Worm (Caenorhabditis elegans) whole organism, L3 larva: Measurements from ENCODE around the gene ras-2.
"Not testable (repeated sequence)": the region's sequence is repeated elsewhere in the genome, so short reads cannot be mapped to it uniquely, and the experiment has no call there.

Experiments used
- R02D3.7 ChIP-seq: fragments of 150-350 bp; optimal IDR thresholded peaks from 2 replicates; lab custom pipeline; 2014; ENCODE audit warnings: missing biosample characterization, missing genetic modification characterization
- ama-1 ChIP-seq: fragments of 150-350 bp; optimal IDR thresholded peaks from 2 replicates; lab custom pipeline; 2018
- ceh-28 ChIP-seq: fragments of 150-350 bp; optimal IDR thresholded peaks from 2 replicates; lab custom pipeline; 2014; ENCODE audit warnings: missing biosample characterization, missing genetic modification reagents, missing genetic modification characterization
- ceh-82 ChIP-seq: fragments of 150-350 bp; optimal IDR thresholded peaks from 2 replicates; lab custom pipeline; 2014; ENCODE audit warnings: missing biosample characterization, missing genetic modification characterization
- ceh-9 ChIP-seq: sonication (generic microtip); optimal IDR thresholded peaks from 2 replicates; lab custom pipeline; 2018; ENCODE audit warnings: missing biosample characterization, missing genetic modification characterization
- daf-12 ChIP-seq: fragments of 150-350 bp; optimal IDR thresholded peaks from 2 replicates; lab custom pipeline; 2014; ENCODE audit warnings: missing biosample characterization, missing genetic modification reagents, missing genetic modification characterization
- egl-27 ChIP-seq: sonication (generic microtip); optimal IDR thresholded peaks from 4 replicates; lab custom pipeline; 2017; ENCODE audit warnings: missing biosample characterization, missing genetic modification reagents, missing genetic modification characterization
- egl-5 ChIP-seq: fragments of 150-350 bp; optimal IDR thresholded peaks from 2 replicates; lab custom pipeline; 2017; ENCODE audit warnings: missing biosample characterization, missing genetic modification reagents, missing genetic modification characterization, inconsistent platforms
- elt-2 ChIP-seq: sonication (generic microtip); optimal IDR thresholded peaks from 2 replicates; lab custom pipeline; 2016; ENCODE audit warnings: missing genetic modification reagents, mild to moderate bottlenecking, missing genetic modification characterization, missing compliant biosample characterization
- eor-1 ChIP-seq, 2 experiments: fragments of 150-350 bp; optimal IDR thresholded peaks; 2 replicates each; lab custom pipeline; 2014 to 2018; ENCODE audit warnings: missing biosample characterization in 2 of 2, missing genetic modification characterization in 2 of 2
- fkh-10 ChIP-seq: sonication (generic microtip); optimal IDR thresholded peaks from 2 replicates; lab custom pipeline; 2017; ENCODE audit warnings: missing biosample characterization, missing genetic modification reagents, missing genetic modification characterization
- fkh-2 ChIP-seq: fragments of 150-350 bp; optimal IDR thresholded peaks from 2 replicates; lab custom pipeline; 2014; ENCODE audit warnings: missing biosample characterization, missing genetic modification reagents, missing genetic modification characterization
- fos-1 ChIP-seq: fragments of 150-350 bp; optimal IDR thresholded peaks from 2 replicates; lab custom pipeline; 2014; ENCODE audit warnings: missing biosample characterization, missing genetic modification characterization
- jun-1 ChIP-seq: fragments of 150-350 bp; optimal IDR thresholded peaks from 2 replicates; lab custom pipeline; 2014; ENCODE audit warnings: missing biosample characterization, missing genetic modification reagents, missing genetic modification characterization
- lin-15B ChIP-seq: fragments of 150-350 bp; optimal IDR thresholded peaks from 2 replicates; lab custom pipeline; 2014; ENCODE audit warnings: missing biosample characterization, missing genetic modification characterization
- lsy-12 ChIP-seq: sonication (generic microtip); optimal IDR thresholded peaks from 2 replicates; lab custom pipeline; 2016; ENCODE audit warnings: mild to moderate bottlenecking, missing genetic modification characterization, missing compliant biosample characterization
- mml-1 ChIP-seq: fragments of 150-350 bp; sonication (generic microtip); optimal IDR thresholded peaks from 3 replicates; lab custom pipeline; 2014; ENCODE audit warnings: missing biosample characterization, missing genetic modification characterization
- nfya-1 ChIP-seq: sonication (generic microtip); optimal IDR thresholded peaks from 2 replicates; lab custom pipeline; 2017; ENCODE audit warnings: missing genetic modification characterization, mild to moderate bottlenecking, missing compliant biosample characterization, antibody characterized with exemption, moderate library complexity; ENCODE audit not compliant: insufficient read depth
- nhr-11 ChIP-seq: fragments of 150-350 bp; optimal IDR thresholded peaks from 2 replicates; lab custom pipeline; 2014; ENCODE audit warnings: missing biosample characterization, missing genetic modification characterization
- nhr-12 ChIP-seq: fragments of 150-350 bp; optimal IDR thresholded peaks from 2 replicates; lab custom pipeline; 2014; ENCODE audit warnings: missing biosample characterization, missing genetic modification characterization
- nhr-23 ChIP-seq: fragments of 150-350 bp; optimal IDR thresholded peaks from 2 replicates; lab custom pipeline; 2014; ENCODE audit warnings: missing biosample characterization, missing genetic modification reagents, missing genetic modification characterization
- nhr-25 ChIP-seq: sonication (generic microtip); optimal IDR thresholded peaks from 2 replicates; lab custom pipeline; 2017; ENCODE audit warnings: missing biosample characterization, missing genetic modification characterization
- nhr-28 ChIP-seq: fragments of 150-350 bp; optimal IDR thresholded peaks from 2 replicates; lab custom pipeline; 2014; ENCODE audit warnings: missing biosample characterization, missing genetic modification characterization
- nhr-43 ChIP-seq: sonication (generic microtip); optimal IDR thresholded peaks from 2 replicates; lab custom pipeline; 2016; ENCODE audit warnings: mild to moderate bottlenecking, missing genetic modification characterization, missing compliant biosample characterization; ENCODE audit not compliant: poor library complexity, severe bottlenecking
- nhr-77 ChIP-seq: fragments of 150-350 bp; optimal IDR thresholded peaks from 2 replicates; lab custom pipeline; 2014; ENCODE audit warnings: missing biosample characterization, missing genetic modification characterization
- pha-4 ChIP-seq: fragments of 150-350 bp; optimal IDR thresholded peaks from 2 replicates; lab custom pipeline; 2014; ENCODE audit warnings: missing biosample characterization, missing genetic modification reagents, missing genetic modification characterization
- pqm-1 ChIP-seq: fragments of 150-350 bp; optimal IDR thresholded peaks from 2 replicates; lab custom pipeline; 2017; ENCODE audit warnings: missing biosample characterization, missing genetic modification characterization, inconsistent platforms
- sea-2 ChIP-seq: fragments of 150-350 bp; sonication (generic microtip); optimal IDR thresholded peaks from 4 replicates; lab custom pipeline; 2014; ENCODE audit warnings: missing biosample characterization, missing genetic modification reagents, missing genetic modification characterization
- skn-1 ChIP-seq: fragments of 150-350 bp; optimal IDR thresholded peaks from 2 replicates; lab custom pipeline; 2014; ENCODE audit warnings: missing biosample characterization, missing genetic modification characterization
- tbx-2 ChIP-seq: sonication (generic microtip); optimal IDR thresholded peaks from 2 replicates; lab custom pipeline; 2016; ENCODE audit warnings: mild to moderate bottlenecking, missing genetic modification characterization, missing compliant biosample characterization
- unc-39 ChIP-seq: sonication (generic microtip); optimal IDR thresholded peaks from 4 replicates; lab custom pipeline; 2017; ENCODE audit warnings: missing biosample characterization, missing genetic modification characterization
- unc-62 ChIP-seq: fragments of 150-350 bp; sonication (generic microtip); optimal IDR thresholded peaks from 4 replicates; lab custom pipeline; 2014; ENCODE audit warnings: missing biosample characterization, missing genetic modification reagents, missing genetic modification characterization
- zag-1 ChIP-seq: fragments of 150-350 bp; optimal IDR thresholded peaks from 2 replicates; lab custom pipeline; 2014; ENCODE audit warnings: missing biosample characterization, missing genetic modification characterization
- ztf-4 ChIP-seq: fragments of 150-350 bp; optimal IDR thresholded peaks from 2 replicates; lab custom pipeline; 2014; ENCODE audit warnings: missing biosample characterization, missing genetic modification characterization

Gene ras-2

ce11 chrIII:4739975-4740374, at the start of gene ras-2:
Gene ras-2 (minus strand): TSS chrIII:4740075.
- no peak for TF ChIP-seq nhr-43 (tag; lab: Kevin White, UChicago)
- no peak for TF ChIP-seq eor-1 (tag; optimal IDR thresholded peaks at IDR 0.05; lab: Kevin White, UChicago)
- no peak for TF ChIP-seq nfya-1 (tag; lab: Kevin White, UChicago)
- TF ChIP-seq sea-2 (GFP tag; lab: Kevin White, UChicago), result no peak
- TF ChIP-seq nhr-77, result no peak
- no peak for TF ChIP-seq R02D3.7
- no peak for TF ChIP-seq mml-1 (tag; lab: Kevin White, UChicago)
- no peak for TF ChIP-seq nhr-12
- no peak for TF ChIP-seq egl-5
- no peak for TF ChIP-seq fos-1 (tag; lab: Kevin White, UChicago)
- TF ChIP-seq tbx-2 (tag; lab: Kevin White, UChicago), result no peak
- no peak for TF ChIP-seq egl-27
- no peak for TF ChIP-seq nhr-23 (tag; lab: Kevin White, UChicago)
- TF ChIP-seq ztf-4, result no peak
- TF ChIP-seq lsy-12 (tag; lab: Kevin White, UChicago), result no peak
- TF ChIP-seq pha-4, result no peak
- TF ChIP-seq fkh-10 (GFP tag; lab: Kevin White, UChicago), result no peak

ce11 chrIII:4785714-4786113, 45.8 kb upstream of the ras-2 start, which contains the start of gene mel-28:
Gene mel-28 (plus strand): TSS chrIII:4786080.
- peak; percentile 20 for TF ChIP-seq lin-15B
- TF ChIP-seq ceh-28 (tag; lab: Kevin White, UChicago), result no peak
- no peak for TF ChIP-seq zag-1 (tag; lab: Kevin White, UChicago)
- no peak for TF ChIP-seq nhr-77
- TF ChIP-seq egl-5, result peak; percentile 44
- TF ChIP-seq pha-4, result peak; percentile 48
- no peak for TF ChIP-seq unc-62 (GFP tag; lab: Kevin White, UChicago)

ce11 chrIII:4785131-4785530, 45.3 kb upstream of the ras-2 start, which contains the start of gene enu-3.2:
Gene enu-3.2 (minus strand): TSS chrIII:4785235.
- not testable (repeated sequence) for TF ChIP-seq egl-27; daf-12 (tag; lab: Kevin White, UChicago); nhr-25 (tag; lab: Kevin White, UChicago)

ce11 chrIII:4781937-4782576, 42.2 kb upstream of the ras-2 start, which contains the start of the genes gex-5 and C38D4.10:
Gene gex-5 (minus strand): TSS chrIII:4781987.
Gene C38D4.10 (plus strand): TSS chrIII:4782526.
- not testable (repeated sequence) for TF ChIP-seq fkh-10 (GFP tag; lab: Kevin White, UChicago); unc-39 (tag; lab: Kevin White, UChicago); skn-1

DNA sequence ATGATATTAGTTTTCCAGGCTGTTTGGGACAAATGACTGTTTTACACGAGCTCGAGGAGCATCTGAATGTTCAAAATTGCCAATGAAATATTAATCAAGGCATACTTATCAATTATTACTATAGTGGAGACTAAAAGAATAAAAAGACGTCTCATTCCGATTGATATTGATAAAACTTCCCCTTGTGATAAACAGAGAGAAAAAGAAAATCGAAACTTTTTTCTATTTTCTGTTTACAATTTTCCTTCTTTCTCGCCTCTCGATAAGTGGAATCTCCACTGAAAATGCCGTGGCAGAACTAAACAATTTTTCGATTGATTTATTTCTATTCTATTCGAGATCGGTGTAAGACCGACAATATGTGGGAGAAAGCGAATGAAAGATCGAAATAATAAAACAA, 40.0 kb upstream of the ras-2 start, which contains the start of gene B0393.9:
Gene B0393.9 (minus strand): TSS at position 303 of the 400 bp plus-strand sequence.
- TF ChIP-seq pqm-1, result peak; percentile 35
- peak; percentile 55 for TF ChIP-seq elt-2
- no peak for TF ChIP-seq jun-1 (tag; lab: Kevin White, UChicago)
- TF ChIP-seq, all 47 proteins: peak for 2

ce11 chrIII:4778003-4778402, 38.1 kb upstream of the ras-2 start, which contains the start of gene B0393.7:
Gene B0393.7 (minus strand): TSS chrIII:4778103.
- TF ChIP-seq unc-39 (tag; lab: Kevin White, UChicago), result no peak
- TF ChIP-seq fkh-2 (tag; lab: Kevin White, UChicago), result no peak
- TF ChIP-seq ceh-82 (tag; lab: Kevin White, UChicago), result no peak
- no peak for TF ChIP-seq ama-1 (lab: Kevin White, UChicago)
- TF ChIP-seq nhr-28 (tag; lab: Kevin White, UChicago), result no peak
- TF ChIP-seq nhr-11 (tag; lab: Kevin White, UChicago), result no peak
- no peak for TF ChIP-seq nhr-43 (tag; lab: Kevin White, UChicago)
- TF ChIP-seq elt-2, result no peak
- TF ChIP-seq pqm-1, result no peak
- no peak for TF ChIP-seq ztf-4
- no peak for TF ChIP-seq daf-12 (tag; lab: Kevin White, UChicago)
- TF ChIP-seq ceh-9 (tag; lab: Kevin White, UChicago), result no peak
- TF ChIP-seq, all 47 proteins: peak for 0
